4 worm cellular contexts compared by ENCODE assay signal in genomic region chrX:7962056-7962485, ce11.
TF ChIP-seq lines count a peak whose summit lies in the region.

No protein-coding gene starts in this region.

TF ChIP-seq in whole organism, L2 larva, 48 proteins besides CTCF, POLR2A, EP300 and RAD21 (continues in another document):
- no peak for TF ChIP-seq blmp-1 (tag; optimal IDR thresholded peaks at IDR 0.05; lab: Kevin White, UChicago; ENCODE audit: insufficient read depth)
- no peak for TF ChIP-seq nhr-237 (tag; optimal IDR thresholded peaks at IDR 0.05; lab: Kevin White, UChicago)
- peak in 1 of 2 experiments; percentile 34 for TF ChIP-seq mdl-1 (tag; optimal IDR thresholded peaks at IDR 0.05; lab: Kevin White, UChicago)
- no peak for TF ChIP-seq ceh-82 (tag; optimal IDR thresholded peaks at IDR 0.05; lab: Kevin White, UChicago)
- no peak for TF ChIP-seq unc-62 (GFP tag; optimal IDR thresholded peaks at IDR 0.05; lab: Kevin White, UChicago)
- TF ChIP-seq dmd-4 (tag; optimal IDR thresholded peaks at IDR 0.05; lab: Kevin White, UChicago), result no peak
- TF ChIP-seq nhr-23 (tag; optimal IDR thresholded peaks at IDR 0.05; lab: Kevin White, UChicago), result no peak
- no peak for TF ChIP-seq ztf-11 (tag; optimal IDR thresholded peaks at IDR 0.05; lab: Kevin White, UChicago)
- TF ChIP-seq Y55F3AM.14 (GFP tag; optimal IDR thresholded peaks at IDR 0.05; lab: Kevin White, UChicago), result peak; percentile 18
- TF ChIP-seq nhr-6 (tag; optimal IDR thresholded peaks at IDR 0.05; lab: Kevin White, UChicago), result no peak
- peak; percentile 73 for TF ChIP-seq nhr-129 (tag; optimal IDR thresholded peaks at IDR 0.05; lab: Kevin White, UChicago)
- peak; percentile 45 for TF ChIP-seq unc-55 (GFP tag; optimal IDR thresholded peaks at IDR 0.05; lab: Kevin White, UChicago)
- TF ChIP-seq gmeb-1 (tag; optimal IDR thresholded peaks at IDR 0.05; lab: Kevin White, UChicago), result peak; percentile 28
- TF ChIP-seq lin-11 (tag; optimal IDR thresholded peaks at IDR 0.05; lab: Kevin White, UChicago), result no peak
- peak; percentile 2 for TF ChIP-seq egl-27 (tag; optimal IDR thresholded peaks at IDR 0.05; lab: Kevin White, UChicago)
- peak in 1 of 2 experiments; percentile 40 for TF ChIP-seq lsy-2 (tag; optimal IDR thresholded peaks at IDR 0.05; lab: Kevin White, UChicago)
- TF ChIP-seq ztf-1 (GFP tag; conservative IDR thresholded peaks at IDR 0.05; lab: Robert Waterston, UW), result no peak
- TF ChIP-seq ztf-4 (tag; optimal IDR thresholded peaks at IDR 0.05; lab: Kevin White, UChicago), result no peak
- no peak for TF ChIP-seq nhr-11 (tag; optimal IDR thresholded peaks at IDR 0.05; lab: Kevin White, UChicago)
- TF ChIP-seq zag-1 (tag; optimal IDR thresholded peaks at IDR 0.05; lab: Kevin White, UChicago), result no peak
- peak; percentile 46 for TF ChIP-seq skn-1 (tag; optimal IDR thresholded peaks at IDR 0.05; lab: Kevin White, UChicago)
- TF ChIP-seq R02D3.7 (tag; optimal IDR thresholded peaks at IDR 0.05; lab: Kevin White, UChicago), result no peak
- peak; percentile 25 for TF ChIP-seq sma-3 (GFP tag; optimal IDR thresholded peaks at IDR 0.05; lab: Kevin White, UChicago)

TF ChIP-seq in whole organism, L4 larva, 104 proteins besides CTCF, POLR2A, EP300 and RAD21 (continues in another document):
- no peak for TF ChIP-seq dmd-8 (GFP tag; IDR thresholded peaks at IDR 0.05; lab: Robert Waterston, UW)
- peak; percentile 82 for TF ChIP-seq php-3 (GFP tag; IDR thresholded peaks at IDR 0.05; lab: Robert Waterston, UW)
- no peak for TF ChIP-seq ztf-11 (tag; optimal IDR thresholded peaks at IDR 0.05; lab: Kevin White, UChicago)
- no peak for TF ChIP-seq daf-19 (GFP tag; conservative IDR thresholded peaks at IDR 0.05; lab: Robert Waterston, UW)
- peak in 1 of 2 experiments; percentile 71 for TF ChIP-seq unc-62 (GFP tag; optimal IDR thresholded peaks at IDR 0.05 in 1 of 2; lab: Kevin White, UChicago)
- no peak for TF ChIP-seq unc-62 (tag; optimal IDR thresholded peaks at IDR 0.05; lab: Kevin White, UChicago)
- peak; percentile 35; the same call in 1 of the 2 replicates for TF ChIP-seq ceh-20 (GFP tag; IDR thresholded peaks at IDR 0.05; lab: Robert Waterston, UW)
- TF ChIP-seq dve-1 (tag; optimal IDR thresholded peaks at IDR 0.05; lab: Kevin White, UChicago; ENCODE audit: insufficient read depth), result peak; percentile 89
- no peak for TF ChIP-seq unc-39 (tag; optimal IDR thresholded peaks at IDR 0.05; lab: Kevin White, UChicago)
- TF ChIP-seq aha-1 (tag; lab: Kevin White, UChicago), result no peak
- no peak for TF ChIP-seq ceh-28 (tag; optimal IDR thresholded peaks at IDR 0.05; lab: Kevin White, UChicago)
- TF ChIP-seq fos-1 (tag; optimal IDR thresholded peaks at IDR 0.05; lab: Kevin White, UChicago), result no peak
- TF ChIP-seq madf-9 (GFP tag; conservative IDR thresholded peaks at IDR 0.05; lab: Robert Waterston, UW), result no peak
- TF ChIP-seq F44E2.7 (GFP tag; IDR thresholded peaks at IDR 0.05; lab: Robert Waterston, UW), result no peak
- no peak for TF ChIP-seq fkh-10 (GFP tag; optimal IDR thresholded peaks at IDR 0.05; lab: Kevin White, UChicago)
- no peak for TF ChIP-seq F49E8.2 (tag; optimal IDR thresholded peaks at IDR 0.05; lab: Kevin White, UChicago; ENCODE audit: borderline replicate concordance)
- no peak for TF ChIP-seq Y48G9A.11 (GFP tag; IDR thresholded peaks at IDR 0.05; lab: Robert Waterston, UW)
- no peak for TF ChIP-seq dmd-9 (GFP tag; IDR thresholded peaks at IDR 0.05; lab: Robert Waterston, UW)
- no peak for TF ChIP-seq lin-39 (tag; optimal IDR thresholded peaks at IDR 0.05; lab: Kevin White, UChicago)
- peak; percentile 98 for TF ChIP-seq hlh-11 (tag; optimal IDR thresholded peaks at IDR 0.05; lab: Kevin White, UChicago)
- TF ChIP-seq ZK546.5 (tag; optimal IDR thresholded peaks at IDR 0.05; lab: Kevin White, UChicago), result no peak
- TF ChIP-seq nhr-111 (GFP tag; optimal IDR thresholded peaks at IDR 0.05; lab: Kevin White, UChicago), result no peak
- TF ChIP-seq egl-43 (GFP tag; IDR thresholded peaks at IDR 0.05; lab: Robert Waterston, UW), result no peak
- TF ChIP-seq mxl-2 (GFP tag; conservative IDR thresholded peaks at IDR 0.05; lab: Robert Waterston, UW), result no peak
- no peak for TF ChIP-seq daf-8 (GFP tag; IDR thresholded peaks at IDR 0.05; lab: Robert Waterston, UW)

TF ChIP-seq in whole organism, late embryonic, 69 proteins besides CTCF, POLR2A, EP300 and RAD21:
- TF ChIP-seq elt-2 (tag; optimal IDR thresholded peaks at IDR 0.05; lab: Kevin White, UChicago), result peak; percentile 89
- TF ChIP-seq tbx-2 (tag; optimal IDR thresholded peaks at IDR 0.05; lab: Kevin White, UChicago), result peak; percentile 42
- TF ChIP-seq unc-3 (GFP tag; conservative IDR thresholded peaks at IDR 0.05; lab: Robert Waterston, UW), result no peak
- TF ChIP-seq unc-3 (tag; optimal IDR thresholded peaks at IDR 0.05; lab: Kevin White, UChicago), result no peak
- peak; percentile 6 for TF ChIP-seq ceh-31 (tag; optimal IDR thresholded peaks at IDR 0.05; lab: Kevin White, UChicago)
- TF ChIP-seq elt-4 (tag; optimal IDR thresholded peaks at IDR 0.05; lab: Kevin White, UChicago), result no peak
- peak; percentile 37 for TF ChIP-seq ref-2 (tag; optimal IDR thresholded peaks at IDR 0.05; lab: Kevin White, UChicago)
- peak; percentile 27 for TF ChIP-seq T23F11.4 (GFP tag; optimal IDR thresholded peaks at IDR 0.05; lab: Kevin White, UChicago)
- TF ChIP-seq pqm-1 (tag; optimal IDR thresholded peaks at IDR 0.05; lab: Kevin White, UChicago), result peak; percentile 44
- peak; percentile 29 for TF ChIP-seq hlh-30 (tag; optimal IDR thresholded peaks at IDR 0.05; lab: Kevin White, UChicago; ENCODE audit: insufficient read depth)

TF ChIP-seq in whole organism, mixed stage, embryonic, 35 proteins besides CTCF, POLR2A, EP300 and RAD21:
- TF ChIP-seq nhr-12 (tag; optimal IDR thresholded peaks at IDR 0.05; lab: Kevin White, UChicago) (no peak), bed-3 (GFP tag; optimal IDR thresholded peaks at IDR 0.05; lab: Kevin White, UChicago) (no peak), mep-1 (tag; optimal IDR thresholded peaks at IDR 0.05; lab: Kevin White, UChicago) (peak; percentile 17), unc-120 (tag; optimal IDR thresholded peaks at IDR 0.05; lab: Kevin White, UChicago; ENCODE audit: poor library complexity, severe bottlenecking) (peak; percentile 26), tbx-8 (GFP tag; optimal IDR thresholded peaks at IDR 0.05; lab: Kevin White, UChicago) (no peak), sptf-1 (tag; optimal IDR thresholded peaks at IDR 0.05; lab: Kevin White, UChicago) (no peak), nhr-2 (tag; optimal IDR thresholded peaks at IDR 0.05; lab: Kevin White, UChicago) (no peak), ham-2 (GFP tag; optimal IDR thresholded peaks at IDR 0.05; lab: Kevin White, UChicago) (no peak), unc-39 (tag; optimal IDR thresholded peaks at IDR 0.05; lab: Kevin White, UChicago) (no peak), nhr-28 (tag; optimal IDR thresholded peaks at IDR 0.05; lab: Kevin White, UChicago) (no peak), ceh-83 (GFP tag; optimal IDR thresholded peaks at IDR 0.05; lab: Kevin White, UChicago) (no peak), cnd-1 (tag; optimal IDR thresholded peaks at IDR 0.05; lab: Kevin White, UChicago) (peak; percentile 5), lsy-2 (tag; optimal IDR thresholded peaks at IDR 0.05; lab: Kevin White, UChicago) (no peak), unc-62 (GFP tag; optimal IDR thresholded peaks at IDR 0.05; lab: Kevin White, UChicago) (no peak), snpc-4 (tag; optimal IDR thresholded peaks at IDR 0.05; lab: Kevin White, UChicago) (no peak)
